Worm (Caenorhabditis elegans) whole organism, L3 larva: ENCODE measurements around the gene rfp-1.

ENCODE experiments used
- mdl-1 ChIP-seq: fragments of 150-350 bp; optimal IDR thresholded peaks from 2 replicates; lab custom pipeline; 2014; ENCODE audit warnings: missing biosample characterization, missing genetic modification characterization
- nhr-12 ChIP-seq: fragments of 150-350 bp; optimal IDR thresholded peaks from 2 replicates; lab custom pipeline; 2014; ENCODE audit warnings: missing biosample characterization, missing genetic modification characterization
- nhr-23 ChIP-seq: fragments of 150-350 bp; optimal IDR thresholded peaks from 2 replicates; lab custom pipeline; 2014; ENCODE audit warnings: missing biosample characterization, missing genetic modification reagents, missing genetic modification characterization
- nhr-28 ChIP-seq: fragments of 150-350 bp; optimal IDR thresholded peaks from 2 replicates; lab custom pipeline; 2014; ENCODE audit warnings: missing biosample characterization, missing genetic modification characterization
- nhr-76 ChIP-seq: fragments of 150-350 bp; sonication (generic microtip); optimal IDR thresholded peaks from 5 replicates; lab custom pipeline; 2014; ENCODE audit warnings: missing biosample characterization, missing genetic modification characterization
- pha-4 ChIP-seq: fragments of 150-350 bp; optimal IDR thresholded peaks from 2 replicates; lab custom pipeline; 2014; ENCODE audit warnings: missing biosample characterization, missing genetic modification reagents, missing genetic modification characterization
- unc-39 ChIP-seq: sonication (generic microtip); optimal IDR thresholded peaks from 4 replicates; lab custom pipeline; 2017; ENCODE audit warnings: missing biosample characterization, missing genetic modification characterization

- TF ChIP-seq mdl-1 (tag; lab: Kevin White, UChicago): no peak
- no peak for TF ChIP-seq unc-39 (tag; lab: Kevin White, UChicago)
- no peak for TF ChIP-seq nhr-28
- TF ChIP-seq nhr-12 (tag; lab: Kevin White, UChicago): no peak
- peak; percentile 62 for TF ChIP-seq pha-4
- TF ChIP-seq nhr-76 (tag; lab: Kevin White, UChicago): no peak
- peak; percentile 11 for TF ChIP-seq nhr-23
These were observed 48.0 kb upstream of the rfp-1 start, which contains the start of gene F10E9.3 for ce11 chrIII:8310239-8311057.
